Fruit fly (Drosophila melanogaster) whole organism, prepupa: Measurements from ENCODE around the gene CG6661.
A peak's percentile ranks its signal among the peaks of the same experiment; 100 is the strongest.

Source experiments
- Blimp-1 ChIP-seq: fragments of 200-800 bp; sonication (Bioruptor generic); optimal IDR thresholded peaks from 3 replicates; lab custom pipeline; 2017; ENCODE audit warnings: missing biosample characterization, missing genetic modification characterization, mild to moderate bottlenecking, moderate library complexity, missing genetic modification reagents
- CG10631 ChIP-seq: fragments of 200-800 bp; sonication (Bioruptor generic); optimal IDR thresholded peaks from 2 replicates; lab custom pipeline; 2016; ENCODE audit warnings: missing biosample characterization, missing genetic modification characterization
- CG11762 ChIP-seq: fragments of 200-800 bp; sonication (Bioruptor generic); optimal IDR thresholded peaks from 3 replicates; lab custom pipeline; 2016; ENCODE audit warnings: missing biosample characterization, missing genetic modification characterization; ENCODE audit not compliant: insufficient read depth
- CG11902 ChIP-seq: fragments of 200-800 bp; sonication (Bioruptor generic); optimal IDR thresholded peaks from 3 replicates; lab custom pipeline; 2016; ENCODE audit warnings: missing biosample characterization, missing genetic modification characterization
- CG15336 ChIP-seq: fragments of 200-800 bp; sonication (Bioruptor generic); IDR thresholded peaks from 2 replicates; pipeline ENCODE4 v1.3.6; 2022; ENCODE audit warnings: missing biosample characterization, missing genetic modification characterization
- CG1621 ChIP-seq: fragments of 200-800 bp; sonication (Bioruptor generic); optimal IDR thresholded peaks from 3 replicates; lab custom pipeline; 2018; ENCODE audit warnings: missing biosample characterization, mild to moderate bottlenecking, missing genetic modification characterization
- CG16779 ChIP-seq: fragments of 200-800 bp; sonication (Bioruptor generic); optimal IDR thresholded peaks from 3 replicates; lab custom pipeline; 2017; ENCODE audit warnings: missing biosample characterization, mild to moderate bottlenecking, missing genetic modification characterization
- CG3032 ChIP-seq: fragments of 200-800 bp; optimal IDR thresholded peaks from 2 replicates; lab custom pipeline; 2019; ENCODE audit warnings: missing biosample characterization, mild to moderate bottlenecking, missing genetic modification characterization, moderate library complexity
- CG31627 ChIP-seq: fragments of 200-800 bp; sonication (Bioruptor generic); optimal IDR thresholded peaks from 3 replicates; lab custom pipeline; 2016; ENCODE audit warnings: missing biosample characterization, missing genetic modification characterization
- CG34406 ChIP-seq: fragments of 200-800 bp; sonication (Bioruptor generic); optimal IDR thresholded peaks from 3 replicates; lab custom pipeline; 2016; ENCODE audit warnings: missing biosample characterization, missing genetic modification characterization
- CG3919 ChIP-seq: fragments of 200-800 bp; sonication (Bioruptor generic); optimal IDR thresholded peaks from 3 replicates; lab custom pipeline; 2016; ENCODE audit warnings: missing biosample characterization, missing genetic modification characterization
- CG4318 ChIP-seq: fragments of 200-800 bp; sonication (Bioruptor generic); optimal IDR thresholded peaks from 3 replicates; lab custom pipeline; 2017; ENCODE audit warnings: missing biosample characterization, mild to moderate bottlenecking, missing genetic modification characterization
- CG6163 ChIP-seq: fragments of 200-800 bp; sonication (Bioruptor generic); IDR thresholded peaks from 3 replicates; pipeline ENCODE4 v1.3.6; 2022; ENCODE audit warnings: missing biosample characterization, missing genetic modification characterization
- CG6276 ChIP-seq: fragments of 200-800 bp; sonication (Bioruptor generic); optimal IDR thresholded peaks from 2 replicates; lab custom pipeline; 2017; ENCODE audit warnings: missing biosample characterization, mild to moderate bottlenecking, missing genetic modification characterization
- CG6792 ChIP-seq: fragments of 200-800 bp; sonication (Bioruptor generic); optimal IDR thresholded peaks from 3 replicates; lab custom pipeline; 2016; ENCODE audit warnings: missing biosample characterization, missing genetic modification characterization
- CG6808 ChIP-seq: fragments of 200-800 bp; sonication (Bioruptor generic); optimal IDR thresholded peaks from 3 replicates; lab custom pipeline; 2017; ENCODE audit warnings: missing biosample characterization, missing genetic modification characterization, mild to moderate bottlenecking, moderate library complexity, missing genetic modification reagents
- CG7368 ChIP-seq: fragments of 200-800 bp; sonication (Bioruptor generic); optimal IDR thresholded peaks from 3 replicates; lab custom pipeline; 2016; ENCODE audit warnings: missing biosample characterization, missing genetic modification characterization
- CG8319 ChIP-seq: fragments of 200-800 bp; sonication (Bioruptor generic); optimal IDR thresholded peaks from 3 replicates; lab custom pipeline; 2016; ENCODE audit warnings: missing biosample characterization, missing genetic modification characterization
- CG8632 ChIP-seq: fragments of 200-800 bp; sonication (Bioruptor generic); optimal IDR thresholded peaks from 3 replicates; lab custom pipeline; 2016; ENCODE audit warnings: missing biosample characterization, missing genetic modification characterization
- CG9139 ChIP-seq: fragments of 200-800 bp; sonication (Bioruptor generic); optimal IDR thresholded peaks from 3 replicates; lab custom pipeline; 2017; ENCODE audit warnings: missing biosample characterization, mild to moderate bottlenecking, missing genetic modification characterization
- Eip78C ChIP-seq: fragments of 200-800 bp; sonication (Bioruptor generic); peaks from one replicate; lab custom pipeline; 2016; ENCODE audit warnings: missing biosample characterization, missing genetic modification characterization
- Ets96B ChIP-seq: fragments of 200-800 bp; optimal IDR thresholded peaks from 2 replicates; lab custom pipeline; 2019; ENCODE audit warnings: missing biosample characterization, mild to moderate bottlenecking, missing genetic modification characterization, moderate library complexity
- Gug ChIP-seq: fragments of 200-800 bp; sonication (Bioruptor generic); IDR thresholded peaks from 2 replicates; pipeline ENCODE4 v1.3.6; 2022; ENCODE audit warnings: missing biosample characterization, missing genetic modification characterization
- Hr38 ChIP-seq: sonication (Bioruptor generic); optimal IDR thresholded peaks from 2 replicates; lab custom pipeline; 2016; ENCODE audit warnings: missing biosample characterization, missing genetic modification characterization
- Hr4 ChIP-seq: fragments of 200-800 bp; sonication (Bioruptor generic); optimal IDR thresholded peaks from 3 replicates; lab custom pipeline; 2016; ENCODE audit warnings: missing biosample characterization, missing genetic modification characterization
- Lpt ChIP-seq: fragments of 200-800 bp; sonication (Bioruptor generic); optimal IDR thresholded peaks from 3 replicates; lab custom pipeline; 2016; ENCODE audit warnings: missing biosample characterization, missing genetic modification characterization
- Met ChIP-seq: fragments of 200-800 bp; sonication (Bioruptor generic); optimal IDR thresholded peaks from 3 replicates; lab custom pipeline; 2016; ENCODE audit warnings: missing biosample characterization, missing genetic modification characterization
- Smox ChIP-seq: fragments of 200-800 bp; sonication (Bioruptor generic); optimal IDR thresholded peaks from 3 replicates; lab custom pipeline; 2016; ENCODE audit warnings: missing biosample characterization, missing genetic modification characterization
- Sox14 ChIP-seq: fragments of 200-800 bp; sonication (Bioruptor generic); optimal IDR thresholded peaks from 3 replicates; lab custom pipeline; 2016; ENCODE audit warnings: missing biosample characterization, missing genetic modification characterization
- Sox15 ChIP-seq: fragments of 200-800 bp; sonication (Bioruptor generic); optimal IDR thresholded peaks from 3 replicates; lab custom pipeline; 2016; ENCODE audit warnings: missing biosample characterization, missing genetic modification characterization
- achi ChIP-seq: fragments of 200-800 bp; sonication (Bioruptor generic); optimal IDR thresholded peaks from 3 replicates; lab custom pipeline; 2016; ENCODE audit warnings: missing biosample characterization, missing genetic modification characterization
- cyc ChIP-seq: fragments of 200-800 bp; sonication (Bioruptor generic); optimal IDR thresholded peaks from 3 replicates; lab custom pipeline; 2016; ENCODE audit warnings: missing biosample characterization, missing genetic modification characterization
- dac ChIP-seq: fragments of 200-800 bp; sonication (Bioruptor generic); optimal IDR thresholded peaks from 2 replicates; lab custom pipeline; 2017; ENCODE audit warnings: missing biosample characterization, mild to moderate bottlenecking, missing genetic modification characterization
- dsx ChIP-seq: fragments of 200-800 bp; optimal IDR thresholded peaks from 3 replicates; lab custom pipeline; 2019; ENCODE audit warnings: missing biosample characterization, mild to moderate bottlenecking, missing genetic modification characterization, moderate library complexity; ENCODE audit not compliant: poor library complexity, severe bottlenecking
- eg ChIP-seq: fragments of 200-800 bp; sonication (Bioruptor generic); IDR thresholded peaks from 3 replicates; pipeline ENCODE4 v1.3.6; 2022; ENCODE audit warnings: missing biosample characterization, missing genetic modification characterization
- esn ChIP-seq: fragments of 200-800 bp; sonication (Bioruptor generic); optimal IDR thresholded peaks from 2 replicates; lab custom pipeline; 2016; ENCODE audit warnings: missing biosample characterization, mild to moderate bottlenecking, missing genetic modification characterization, moderate library complexity
- fd59A ChIP-seq: fragments of 200-800 bp; sonication (Bioruptor generic); optimal IDR thresholded peaks from 2 replicates; lab custom pipeline; 2017; ENCODE audit warnings: missing biosample characterization, mild to moderate bottlenecking, missing genetic modification characterization, missing genetic modification reagents
- fd85E ChIP-seq: fragments of 200-800 bp; sonication (Bioruptor generic); optimal IDR thresholded peaks from 3 replicates; lab custom pipeline; 2016; ENCODE audit warnings: missing biosample characterization, missing genetic modification characterization
- fkh ChIP-seq: fragments of 200-800 bp; sonication (Bioruptor generic); optimal IDR thresholded peaks from 3 replicates; lab custom pipeline; 2017; ENCODE audit warnings: missing biosample characterization, mild to moderate bottlenecking, missing genetic modification characterization, moderate library complexity
- lz ChIP-seq: fragments of 200-800 bp; sonication (Bioruptor generic); optimal IDR thresholded peaks from 3 replicates; lab custom pipeline; 2016; ENCODE audit warnings: missing biosample characterization, missing genetic modification characterization
- net ChIP-seq: fragments of 200-800 bp; sonication (Bioruptor generic); optimal IDR thresholded peaks from 3 replicates; lab custom pipeline; 2016; ENCODE audit warnings: missing biosample characterization, missing genetic modification characterization
- pdm3 ChIP-seq: fragments of 200-800 bp; sonication (Bioruptor generic); optimal IDR thresholded peaks from 3 replicates; lab custom pipeline; 2016; ENCODE audit warnings: missing biosample characterization, missing genetic modification characterization
- salr ChIP-seq, 2 experiments: fragments of 200-800 bp; sonication (Bioruptor generic); optimal IDR thresholded peaks; 3 replicates each; lab custom pipeline; 2016 to 2018; ENCODE audit warnings: missing biosample characterization in 2 of 2, missing genetic modification characterization in 2 of 2, mild to moderate bottlenecking in 1 of 2
- ss ChIP-seq, 2 experiments: fragments of 200-800 bp; sonication (Bioruptor generic); optimal IDR thresholded peaks; 2 replicates in 1 of 2; 3 replicates in 1 of 2; lab custom pipeline; 2017 to 2018; ENCODE audit warnings: mild to moderate bottlenecking in 2 of 2, missing biosample characterization in 2 of 2, missing genetic modification characterization in 2 of 2, moderate library complexity in 1 of 2
- svp ChIP-seq: fragments of 200-800 bp; sonication (Bioruptor generic); peaks from one replicate; lab custom pipeline; 2016; ENCODE audit warnings: missing biosample characterization, missing genetic modification characterization
- topi ChIP-seq: fragments of 200-800 bp; sonication (Bioruptor generic); optimal IDR thresholded peaks from 3 replicates; lab custom pipeline; 2016; ENCODE audit warnings: missing biosample characterization, missing genetic modification characterization
- vri ChIP-seq: fragments of 200-800 bp; sonication (Bioruptor generic); optimal IDR thresholded peaks from 3 replicates; lab custom pipeline; 2016; ENCODE audit warnings: missing biosample characterization, mild to moderate bottlenecking, missing genetic modification characterization

The CG6661 gene

DNA sequence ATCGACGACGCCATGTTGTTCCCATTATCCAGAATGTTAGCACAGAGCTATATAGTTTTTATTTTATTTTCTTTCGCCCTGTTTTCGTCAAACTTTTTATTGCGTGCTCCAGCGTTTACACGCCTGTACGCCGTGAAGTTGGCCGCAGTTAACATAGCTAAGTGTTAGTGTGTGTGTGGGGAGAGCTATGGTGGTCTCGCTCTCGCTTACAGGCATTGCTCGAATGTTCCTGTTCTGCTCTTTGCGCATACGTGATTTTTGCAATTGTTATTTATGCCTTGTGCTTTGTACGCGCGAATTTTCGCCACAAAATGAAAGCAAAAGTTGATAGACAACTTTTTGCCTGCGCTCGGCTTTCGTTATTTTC lies 30.6 kb upstream of the CG6661 start:
- TF ChIP-seq fd85E (GFP tag; lab: Kevin White, UChicago) = peak; percentile 4
- TF ChIP-seq CG8632 (GFP tag; lab: Kevin White, UChicago) = peak; percentile 16
- peak; percentile 96 for TF ChIP-seq Blimp-1 (GFP tag; lab: Kevin White, UChicago)
- TF ChIP-seq net (GFP tag; lab: Kevin White, UChicago) = peak; percentile 21
- TF ChIP-seq Gug (GFP tag; lab: Robert Waterston, UW) = no peak
- peak; percentile 5 for TF ChIP-seq topi (GFP tag; lab: Kevin White, UChicago)
- TF ChIP-seq Met (GFP tag; lab: Kevin White, UChicago) = peak; percentile 5
- no peak for TF ChIP-seq Smox (GFP tag; lab: Kevin White, UChicago)
- TF ChIP-seq Eip78C (GFP tag; lab: Kevin White, UChicago) = peak; percentile 74
- no peak; the same call in 1 of the 2 replicates for TF ChIP-seq CG15336 (GFP tag; lab: Robert Waterston, UW)
- peak; percentile 26 for TF ChIP-seq CG9139 (GFP tag; lab: Kevin White, UChicago)
- TF ChIP-seq CG1621 = peak; percentile 66
- TF ChIP-seq CG3919 = no peak
- TF ChIP-seq fkh (GFP tag; lab: Kevin White, UChicago) = peak; percentile 24
- no peak for TF ChIP-seq lz (GFP tag; lab: Kevin White, UChicago)
- no peak for TF ChIP-seq achi (GFP tag; lab: Kevin White, UChicago)
- TF ChIP-seq salr (GFP tag; optimal IDR thresholded peaks at IDR 0.05; lab: Kevin White, UChicago) = peak in 1 of 2 experiments; percentile 33
- peak; percentile 35 for TF ChIP-seq Sox14 (GFP tag; lab: Kevin White, UChicago)
- peak; percentile 1 for TF ChIP-seq CG10631 (GFP tag; lab: Kevin White, UChicago)
- TF ChIP-seq Hr38 = no peak
- peak in 1 of 2 experiments; percentile 25 for TF ChIP-seq ss (GFP tag; optimal IDR thresholded peaks at IDR 0.05; lab: Kevin White, UChicago)
- TF ChIP-seq CG6163 (GFP tag; lab: Robert Waterston, UW) = peak; percentile 95
- TF ChIP-seq dsx (GFP tag; lab: Kevin White, UChicago) = peak; percentile 13
- TF ChIP-seq eg (GFP tag; lab: Robert Waterston, UW) = peak; percentile 34
- peak; percentile 13 for TF ChIP-seq Lpt (GFP tag; lab: Kevin White, UChicago)
- peak; percentile 7 for TF ChIP-seq pdm3
- TF ChIP-seq dac (GFP tag; lab: Kevin White, UChicago) = peak; percentile 21
- no peak for TF ChIP-seq CG11902
- TF ChIP-seq vri (GFP tag; lab: Kevin White, UChicago) = peak; percentile 26
- peak; percentile 46 for TF ChIP-seq esn (GFP tag; lab: Kevin White, UChicago)

DNA sequence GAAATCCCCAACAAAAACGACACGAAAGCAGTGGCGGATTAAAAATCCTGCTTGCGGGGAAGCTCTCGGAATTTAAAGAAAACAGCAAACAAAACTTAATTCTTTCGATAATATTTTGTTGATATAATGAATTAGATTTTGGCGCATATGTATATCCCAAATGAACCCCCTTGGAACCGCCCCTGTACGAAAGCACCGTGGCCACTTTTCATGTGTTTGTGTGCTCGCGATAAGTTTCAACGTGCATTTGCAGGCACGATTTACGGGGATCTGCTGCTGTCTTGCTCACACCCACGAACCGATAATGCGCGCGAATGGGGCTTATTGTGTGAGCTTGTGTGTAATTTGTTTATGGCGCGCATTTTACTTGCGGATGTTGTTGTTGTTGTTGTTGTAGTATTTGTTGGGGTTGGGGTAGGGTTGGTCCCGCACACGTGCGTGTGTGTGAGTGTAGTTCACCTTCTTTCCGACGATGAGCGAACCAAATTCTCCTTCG lies 29.6 kb upstream of the CG6661 start:
- peak; percentile 97 for TF ChIP-seq fd59A (GFP tag; lab: Kevin White, UChicago)
- peak; percentile 100 for TF ChIP-seq Eip78C (GFP tag; lab: Kevin White, UChicago)
- peak; percentile 98 for TF ChIP-seq CG8319 (GFP tag; lab: Kevin White, UChicago)
- TF ChIP-seq Met (GFP tag; lab: Kevin White, UChicago) = peak; percentile 98
- peak; percentile 98 for TF ChIP-seq CG7368 (GFP tag; lab: Kevin White, UChicago)
- TF ChIP-seq ss (GFP tag; optimal IDR thresholded peaks at IDR 0.05; lab: Kevin White, UChicago) = peak; percentile 92 to 96
- peak; percentile 98 for TF ChIP-seq achi (GFP tag; lab: Kevin White, UChicago)
- peak; percentile 97 for TF ChIP-seq Smox (GFP tag; lab: Kevin White, UChicago)
- peak; percentile 99 for TF ChIP-seq pdm3
- TF ChIP-seq CG11762 (GFP tag; lab: Kevin White, UChicago) = peak; percentile 96
- peak; percentile 99 for TF ChIP-seq CG31627 (GFP tag; lab: Kevin White, UChicago)
- peak; percentile 98 for TF ChIP-seq CG4318
- peak; percentile 98 for TF ChIP-seq Hr38
- TF ChIP-seq CG6276 = peak; percentile 98
- peak; percentile 99 for TF ChIP-seq svp
- TF ChIP-seq CG3032 (tag; lab: Kevin White, UChicago) = peak; percentile 94
- TF ChIP-seq Sox15 (GFP tag; lab: Kevin White, UChicago) = peak; percentile 98
- TF ChIP-seq CG34406 (GFP tag; lab: Kevin White, UChicago) = peak; percentile 98
- peak; percentile 99 for TF ChIP-seq cyc
- TF ChIP-seq CG6792 (GFP tag; lab: Kevin White, UChicago) = peak; percentile 98
- peak; percentile 89 for TF ChIP-seq fkh (GFP tag; lab: Kevin White, UChicago)
- peak; percentile 98 for TF ChIP-seq Ets96B (tag; lab: Kevin White, UChicago)
- TF ChIP-seq CG15336 (GFP tag; lab: Robert Waterston, UW) = peak; percentile 99
- TF ChIP-seq CG10631 (GFP tag; lab: Kevin White, UChicago) = peak; percentile 98
- peak; percentile 97 for TF ChIP-seq CG16779 (tag; lab: Kevin White, UChicago)
- TF ChIP-seq topi (GFP tag; lab: Kevin White, UChicago) = peak; percentile 98
- TF ChIP-seq Sox14 (GFP tag; lab: Kevin White, UChicago) = peak; percentile 99
- TF ChIP-seq eg (GFP tag; lab: Robert Waterston, UW) = peak; percentile 99
- TF ChIP-seq fd85E (GFP tag; lab: Kevin White, UChicago) = peak; percentile 92
- peak; percentile 95 for TF ChIP-seq CG6808 (GFP tag; lab: Kevin White, UChicago)
- TF ChIP-seq Blimp-1 (GFP tag; lab: Kevin White, UChicago) = peak; percentile 79
- TF ChIP-seq Hr4 (GFP tag; lab: Kevin White, UChicago) = peak; percentile 99
